Worm (Caenorhabditis elegans) whole organism, young adult: ENCODE data around the gene nhr-153.

Source experiments
- B0336.3 ChIP-seq: fragments of 200-800 bp; sonication (Bioruptor generic); IDR thresholded peaks from 2 replicates; pipeline ENCODE4 v1.3.6; 2022; ENCODE audit warnings: missing genetic modification characterization, missing compliant biosample characterization
- F10E7.11 ChIP-seq: sonication (generic microtip); optimal IDR thresholded peaks from 2 replicates; lab custom pipeline; 2017; ENCODE audit warnings: mild to moderate bottlenecking, missing genetic modification characterization, moderate library complexity, missing compliant biosample characterization
- F23B12.7 ChIP-seq: sonication (generic microtip); optimal IDR thresholded peaks from 2 replicates; lab custom pipeline; 2017; ENCODE audit warnings: missing genetic modification characterization, mild to moderate bottlenecking, missing compliant biosample characterization, antibody characterized with exemption, moderate library complexity; ENCODE audit not compliant: insufficient read depth
- F33H1.4 ChIP-seq: fragments of 200-800 bp; sonication (Bioruptor generic); IDR thresholded peaks from 2 replicates; pipeline ENCODE4 v1.3.6; 2022; ENCODE audit warnings: missing genetic modification reagents, missing genetic modification characterization, missing compliant biosample characterization
- F52B5.7 ChIP-seq: sonication (generic microtip); optimal IDR thresholded peaks from 2 replicates; lab custom pipeline; 2016; ENCODE audit warnings: mild to moderate bottlenecking, missing genetic modification characterization, missing compliant biosample characterization
- F57C9.4 ChIP-seq: sonication (generic microtip); optimal IDR thresholded peaks from 2 replicates; lab custom pipeline; 2017; ENCODE audit warnings: mild to moderate bottlenecking, missing genetic modification characterization, missing compliant biosample characterization
- K11D2.4 ChIP-seq: fragments of 200-800 bp; sonication (Bioruptor generic); IDR thresholded peaks from 2 replicates; pipeline ENCODE4 v1.3.6; 2022; ENCODE audit warnings: missing genetic modification reagents, missing genetic modification characterization, missing compliant biosample characterization
- Y67H2A.10 ChIP-seq: fragments of 200-800 bp; sonication (Bioruptor generic); conservative IDR thresholded peaks from 2 replicates; pipeline ENCODE4 v1.3.6; 2022; ENCODE audit warnings: missing genetic modification reagents, missing genetic modification characterization, missing compliant biosample characterization
- akir-1 ChIP-seq: fragments of 200-800 bp; sonication (Bioruptor generic); optimal IDR thresholded peaks from 2 replicates; lab custom pipeline; 2018; ENCODE audit warnings: mild to moderate bottlenecking, missing genetic modification characterization, moderate library complexity, missing compliant biosample characterization
- aptf-3 ChIP-seq: fragments of 200-800 bp; sonication (Bioruptor generic); IDR thresholded peaks from 2 replicates; pipeline ENCODE4 v1.3.6; 2022; ENCODE audit warnings: missing genetic modification characterization, missing compliant biosample characterization
- attf-3 ChIP-seq: fragments of 200-800 bp; sonication (Bioruptor generic); conservative IDR thresholded peaks from 2 replicates; pipeline ENCODE4 v1.3.6; 2022; ENCODE audit warnings: missing genetic modification reagents, missing genetic modification characterization, missing compliant biosample characterization
- cebp-1 ChIP-seq, 2 experiments: fragments of 200-800 bp in 1 of 2; sonication (Bioruptor generic) in 1 of 2; sonication (generic microtip) in 1 of 2; IDR thresholded peaks in 1 of 2; optimal IDR thresholded peaks in 1 of 2; 2 replicates each; pipeline versions ENCODE4 v1.3.6 to Lab custom; 2017 to 2022; ENCODE audit warnings: missing compliant biosample characterization in 2 of 2, missing genetic modification characterization in 2 of 2, mild to moderate bottlenecking in 1 of 2, missing genetic modification reagents in 1 of 2, moderate library complexity in 1 of 2
- cebp-2 ChIP-seq: fragments of 200-800 bp; sonication (Bioruptor generic); IDR thresholded peaks from 2 replicates; pipeline ENCODE4 v1.3.6; 2022; ENCODE audit warnings: missing genetic modification characterization, missing compliant biosample characterization
- ceh-100 ChIP-seq: fragments of 200-800 bp; sonication (Bioruptor generic); IDR thresholded peaks from 2 replicates; pipeline ENCODE4 v1.3.6; 2022; ENCODE audit warnings: missing genetic modification reagents, missing genetic modification characterization, missing compliant biosample characterization
- ceh-91 ChIP-seq: fragments of 200-800 bp; sonication (Bioruptor generic); IDR thresholded peaks from 2 replicates; pipeline ENCODE4 v1.3.6; 2022; ENCODE audit warnings: missing genetic modification reagents, missing genetic modification characterization, missing compliant biosample characterization
- chd-7 ChIP-seq: sonication (generic microtip); optimal IDR thresholded peaks from 2 replicates; lab custom pipeline; 2016; ENCODE audit warnings: mild to moderate bottlenecking, missing genetic modification characterization, moderate library complexity, missing compliant biosample characterization
- dpff-1 ChIP-seq: sonication (generic microtip); optimal IDR thresholded peaks from 2 replicates; lab custom pipeline; 2017; ENCODE audit warnings: mild to moderate bottlenecking, missing genetic modification characterization, missing compliant biosample characterization
- egl-44 ChIP-seq: fragments of 200-800 bp; sonication (Bioruptor generic); IDR thresholded peaks from 2 replicates; pipeline ENCODE4 v1.3.6; 2022; ENCODE audit warnings: missing genetic modification reagents, missing genetic modification characterization, missing compliant biosample characterization
- madf-10 ChIP-seq: sonication (generic microtip); optimal IDR thresholded peaks from 2 replicates; lab custom pipeline; 2016; ENCODE audit warnings: mild to moderate bottlenecking, missing genetic modification characterization, missing compliant biosample characterization
- mes-4 ChIP-seq: sonication (generic microtip); optimal IDR thresholded peaks from 2 replicates; lab custom pipeline; 2016; ENCODE audit warnings: missing genotype, missing genetic modification characterization, missing compliant biosample characterization
- mxl-1 ChIP-seq: sonication (generic microtip); optimal IDR thresholded peaks from 2 replicates; lab custom pipeline; 2016; ENCODE audit warnings: missing genetic modification characterization, missing compliant biosample characterization
- nfya-2 ChIP-seq: fragments of 200-800 bp; sonication (Bioruptor generic); IDR thresholded peaks from 2 replicates; pipeline ENCODE4 v1.3.6; 2022; ENCODE audit warnings: missing genetic modification reagents, missing genetic modification characterization, missing compliant biosample characterization
- nfyb-1 ChIP-seq: fragments of 200-800 bp; sonication (Bioruptor generic); IDR thresholded peaks from 2 replicates; pipeline ENCODE4 v1.3.6; 2022; ENCODE audit warnings: missing genetic modification reagents, missing genetic modification characterization, missing compliant biosample characterization
- nhr-80 ChIP-seq: sonication (generic microtip); optimal IDR thresholded peaks from 2 replicates; lab custom pipeline; 2016; ENCODE audit warnings: missing genetic modification characterization, missing compliant biosample characterization
- rcor-1 ChIP-seq: fragments of 200-800 bp; sonication (Bioruptor generic); IDR thresholded peaks from 2 replicates; pipeline ENCODE4 v1.3.6; 2022; ENCODE audit warnings: missing genetic modification reagents, missing genetic modification characterization, missing compliant biosample characterization
- repo-1 ChIP-seq: sonication (generic microtip); optimal IDR thresholded peaks from 2 replicates; lab custom pipeline; 2017; ENCODE audit warnings: mild to moderate bottlenecking, missing genetic modification characterization, missing compliant biosample characterization
- sdz-38 ChIP-seq: sonication (generic microtip); optimal IDR thresholded peaks from 2 replicates; lab custom pipeline; 2016; ENCODE audit warnings: missing genotype, missing genetic modification characterization, missing compliant biosample characterization
- sea-2 ChIP-seq: fragments of 200-800 bp; sonication (Bioruptor generic); IDR thresholded peaks from 2 replicates; pipeline ENCODE4 v1.3.6; 2022; ENCODE audit warnings: missing genetic modification characterization, missing compliant biosample characterization
- snpc-3.4 ChIP-seq: sonication (generic microtip); optimal IDR thresholded peaks from 2 replicates; lab custom pipeline; 2017; ENCODE audit warnings: missing genetic modification characterization, mild to moderate bottlenecking, missing compliant biosample characterization, antibody characterized with exemption, moderate library complexity, missing genotype, missing genetic modification reagents
- somi-1 ChIP-seq: fragments of 200-800 bp; sonication (Bioruptor generic); optimal IDR thresholded peaks from 2 replicates; lab custom pipeline; 2018; ENCODE audit warnings: mild to moderate bottlenecking, missing genetic modification characterization, missing compliant biosample characterization
- tbp1 ChIP-seq: fragments of 200-800 bp; sonication (Bioruptor generic); optimal IDR thresholded peaks from 2 replicates; lab custom pipeline; 2018; ENCODE audit warnings: mild to moderate bottlenecking, missing genetic modification characterization, missing compliant biosample characterization
- ztf-18 ChIP-seq: sonication (generic microtip); optimal IDR thresholded peaks from 2 replicates; lab custom pipeline; 2016; ENCODE audit warnings: missing genotype, mild to moderate bottlenecking, missing genetic modification characterization, missing compliant biosample characterization
- ztf-22 ChIP-seq: fragments of 200-800 bp; sonication (Bioruptor generic); optimal IDR thresholded peaks from 2 replicates; lab custom pipeline; 2018; ENCODE audit warnings: mild to moderate bottlenecking, missing genetic modification characterization, moderate library complexity, missing compliant biosample characterization
- ztf-28 ChIP-seq: fragments of 200-800 bp; sonication (Bioruptor generic); IDR thresholded peaks from 2 replicates; pipeline ENCODE4 v1.3.6; 2022; ENCODE audit warnings: missing genetic modification reagents, missing genetic modification characterization, missing compliant biosample characterization
- ztf-3 ChIP-seq: fragments of 200-800 bp; sonication (Bioruptor generic); optimal IDR thresholded peaks from 2 replicates; lab custom pipeline; 2018; ENCODE audit warnings: mild to moderate bottlenecking, missing genetic modification characterization, missing compliant biosample characterization

The nhr-153 gene

DNA sequence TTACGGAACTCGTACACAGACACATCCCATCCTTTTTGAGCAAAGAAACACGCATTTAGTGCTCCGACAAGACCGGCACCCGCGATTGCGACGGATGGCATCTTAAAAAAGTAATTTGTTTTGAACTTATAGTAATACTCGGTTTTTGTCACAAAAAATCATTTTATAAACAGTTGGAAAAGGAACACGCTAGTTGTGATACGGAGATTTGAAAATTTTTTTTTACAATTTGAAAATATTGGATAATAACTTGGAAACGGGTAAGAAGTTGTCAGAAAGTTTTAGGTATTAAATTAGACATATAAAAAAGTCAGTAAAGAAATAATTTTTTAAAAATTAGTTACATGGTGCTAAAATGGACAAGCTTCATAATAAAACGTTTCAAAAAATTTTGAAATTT, 33.6 kb upstream of the nhr-153 start, which contains the start of gene kmo-1:
kmo-1 (minus strand) TSS at position 101 of the 400 bp plus-strand sequence.
- no peak for TF ChIP-seq akir-1 (GFP tag; lab: Kevin White, UChicago)
- no peak for TF ChIP-seq tbp1
- TF ChIP-seq rcor-1 (GFP tag; lab: Robert Waterston, UW): no peak
- no peak for TF ChIP-seq attf-3

DNA sequence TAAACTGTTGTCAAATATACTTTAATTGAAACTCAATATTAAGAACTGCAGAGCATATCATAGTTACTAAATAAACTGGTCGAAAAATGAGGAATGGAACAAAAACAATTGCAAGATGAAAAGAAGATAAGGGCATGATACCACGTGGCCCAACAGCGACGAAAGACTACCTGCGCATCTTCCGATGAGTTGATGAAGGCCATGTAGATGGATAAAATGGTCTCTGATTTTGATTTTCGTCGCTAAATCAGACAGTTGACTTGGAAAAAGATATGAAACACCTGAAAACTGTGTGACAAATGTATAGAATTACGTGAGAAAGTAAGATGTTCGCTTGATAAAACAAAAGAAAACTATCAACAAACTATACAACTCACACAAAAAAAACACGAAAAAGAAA, 32.5 kb upstream of the nhr-153 start:
- TF ChIP-seq sdz-38 (tag; lab: Kevin White, UChicago) (no peak), sea-2 (GFP tag; lab: Robert Waterston, UW) (no peak), ztf-22 (no peak), mes-4 (tag; lab: Kevin White, UChicago) (no peak), F10E7.11 (tag; lab: Kevin White, UChicago) (no peak), Y67H2A.10 (no peak), ceh-91 (GFP tag; lab: Robert Waterston, UW) (no peak), ztf-18 (tag; lab: Kevin White, UChicago) (no peak), ztf-3 (GFP tag; lab: Kevin White, UChicago) (no peak), aptf-3 (GFP tag; lab: Robert Waterston, UW) (no peak), mxl-1 (tag; lab: Kevin White, UChicago) (no peak), B0336.3 (GFP tag; lab: Robert Waterston, UW) (no peak), F33H1.4 (no peak), chd-7 (no peak), ztf-28 (GFP tag; lab: Robert Waterston, UW) (no peak), K11D2.4 (GFP tag; lab: Robert Waterston, UW) (no peak), repo-1 (tag; lab: Kevin White, UChicago) (no peak), dpff-1 (tag; lab: Kevin White, UChicago) (no peak), madf-10 (tag; lab: Kevin White, UChicago) (no peak)

DNA sequence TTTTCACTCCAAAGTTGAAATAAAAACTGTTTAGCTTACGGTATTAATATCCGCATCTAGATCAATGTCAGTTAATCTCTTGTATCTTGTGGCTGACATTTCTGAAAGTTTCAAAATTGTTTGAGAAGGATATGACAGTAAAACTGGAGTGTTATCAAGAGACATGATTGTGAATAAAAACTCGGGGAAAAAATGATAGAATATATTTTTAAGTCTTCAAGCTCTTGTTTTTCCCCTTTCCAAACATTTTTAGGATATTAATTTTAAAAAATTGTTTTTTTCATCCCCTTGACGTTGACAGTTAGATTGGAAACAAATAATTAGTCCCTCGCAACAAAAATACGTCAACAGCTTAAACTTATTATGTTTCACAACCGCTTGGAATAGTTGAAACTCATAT, 29.1 kb upstream of the nhr-153 start, which contains the start of gene R07B7.6:
R07B7.6 (minus strand) TSS at position 101 of the 400 bp plus-strand sequence.
- TF ChIP-seq nfya-2 (GFP tag; lab: Robert Waterston, UW): no peak
- TF ChIP-seq cebp-2: no peak
- no peak for TF ChIP-seq F52B5.7 (tag; lab: Kevin White, UChicago)
- TF ChIP-seq ztf-18 (tag; lab: Kevin White, UChicago): no peak

DNA sequence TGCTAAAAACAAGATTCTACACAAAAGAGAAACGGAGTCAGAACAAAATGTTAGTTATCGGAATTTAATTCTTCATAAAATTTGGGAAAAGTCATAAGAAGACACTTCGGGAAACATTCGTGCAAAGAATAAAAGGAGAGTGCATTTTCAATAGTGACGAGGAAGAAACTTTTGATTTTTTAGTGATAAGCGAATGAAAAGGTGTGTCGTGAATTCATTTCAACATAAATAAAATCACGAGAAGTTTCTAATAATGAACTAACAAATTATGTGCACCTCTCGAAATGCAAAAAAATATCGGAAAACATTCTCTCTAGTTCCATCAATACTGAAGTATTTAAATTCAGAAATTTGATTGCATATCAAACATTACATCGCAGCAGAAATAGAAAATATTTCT, 28.0 kb upstream of the nhr-153 start:
- no peak for TF ChIP-seq egl-44 (GFP tag; lab: Robert Waterston, UW)
- peak; percentile 37 for TF ChIP-seq F23B12.7 (tag; lab: Kevin White, UChicago)
- TF ChIP-seq somi-1 (GFP tag; lab: Kevin White, UChicago): no peak
- TF ChIP-seq ztf-3 (GFP tag; lab: Kevin White, UChicago): no peak
- no peak for TF ChIP-seq rcor-1 (GFP tag; lab: Robert Waterston, UW)
- peak; percentile 75 for TF ChIP-seq nhr-80 (tag; lab: Kevin White, UChicago)
- no peak for TF ChIP-seq nfyb-1 (GFP tag; lab: Robert Waterston, UW)
- TF ChIP-seq cebp-1 (GFP tag; IDR thresholded peaks at IDR 0.05; lab: Robert Waterston, UW): no peak
- no peak for TF ChIP-seq cebp-1 (tag; optimal IDR thresholded peaks at IDR 0.05; lab: Kevin White, UChicago)
- no peak for TF ChIP-seq F57C9.4
- TF ChIP-seq snpc-3.4 (tag; lab: Kevin White, UChicago): no peak
- no peak for TF ChIP-seq ceh-100 (GFP tag; lab: Robert Waterston, UW)
